Worm (Caenorhabditis elegans) whole organism, late embryonic: ENCODE measurements around the gene F56D5.5.

Experiments used
- K09A11.1 ChIP-seq: sonication (generic microtip); optimal IDR thresholded peaks from 2 replicates; lab custom pipeline; 2017; ENCODE audit warnings: antibody characterized with exemption, mild to moderate bottlenecking, missing genetic modification characterization, missing compliant biosample characterization; ENCODE audit not compliant: insufficient read depth
- T23F11.4 ChIP-seq: fragments of 200-800 bp; sonication (Bioruptor generic); optimal IDR thresholded peaks from 2 replicates; lab custom pipeline; 2018; ENCODE audit warnings: mild to moderate bottlenecking, missing genetic modification characterization, missing compliant biosample characterization
- Y22D7AL.16 ChIP-seq: sonication (generic microtip); optimal IDR thresholded peaks from 2 replicates; lab custom pipeline; 2016; ENCODE audit warnings: missing genetic modification characterization, missing compliant biosample characterization
- ahr-1 ChIP-seq: sonication (generic microtip); optimal IDR thresholded peaks from 2 replicates; lab custom pipeline; 2016; ENCODE audit warnings: missing genetic modification characterization, missing compliant biosample characterization
- ceh-14 ChIP-seq: sonication (generic microtip); optimal IDR thresholded peaks from 2 replicates; lab custom pipeline; 2016; ENCODE audit warnings: missing genotype, missing genetic modification characterization, missing compliant biosample characterization
- ceh-2 ChIP-seq: sonication (generic microtip); optimal IDR thresholded peaks from 2 replicates; lab custom pipeline; 2016; ENCODE audit warnings: missing genotype, missing genetic modification characterization, missing compliant biosample characterization
- ceh-24 ChIP-seq: sonication (generic microtip); optimal IDR thresholded peaks from 2 replicates; lab custom pipeline; 2016; ENCODE audit warnings: mild to moderate bottlenecking, missing genetic modification characterization, missing compliant biosample characterization
- ceh-30 ChIP-seq: fragments of 150-350 bp; optimal IDR thresholded peaks from 2 replicates; lab custom pipeline; 2014; ENCODE audit warnings: missing biosample characterization, missing genetic modification characterization
- ceh-31 ChIP-seq: sonication (generic microtip); optimal IDR thresholded peaks from 2 replicates; lab custom pipeline; 2016; ENCODE audit warnings: missing genetic modification characterization, missing compliant biosample characterization
- ceh-45 ChIP-seq: fragments of 200-800 bp; sonication (Bioruptor generic); IDR thresholded peaks from 2 replicates; pipeline ENCODE4 v1.3.6; 2022; ENCODE audit warnings: missing genetic modification reagents, missing genetic modification characterization, missing compliant biosample characterization
- ceh-6 ChIP-seq: fragments of 200-800 bp; sonication (Bioruptor generic); optimal IDR thresholded peaks from 2 replicates; lab custom pipeline; 2018; ENCODE audit warnings: mild to moderate bottlenecking, missing genetic modification characterization, missing compliant biosample characterization
- dve-1 ChIP-seq: sonication (generic microtip); optimal IDR thresholded peaks from 2 replicates; lab custom pipeline; 2017; ENCODE audit warnings: antibody characterized with exemption, mild to moderate bottlenecking, missing genetic modification characterization, missing compliant biosample characterization
- ets-4 ChIP-seq: sonication (generic microtip); optimal IDR thresholded peaks from 2 replicates; lab custom pipeline; 2016; ENCODE audit warnings: missing genetic modification characterization, missing compliant biosample characterization
- fax-1 ChIP-seq: sonication (generic microtip); optimal IDR thresholded peaks from 2 replicates; lab custom pipeline; 2016; ENCODE audit warnings: missing genotype, missing genetic modification characterization, missing compliant biosample characterization
- gmeb-2 ChIP-seq: sonication (generic microtip); optimal IDR thresholded peaks from 2 replicates; lab custom pipeline; 2016; ENCODE audit warnings: missing genetic modification characterization, inconsistent platforms, missing compliant biosample characterization
- hlh-13 ChIP-seq: fragments of 200-800 bp; sonication (Bioruptor generic); optimal IDR thresholded peaks from 2 replicates; lab custom pipeline; 2018; ENCODE audit warnings: mild to moderate bottlenecking, missing genetic modification characterization, missing compliant biosample characterization
- hlh-8 ChIP-seq: sonication (generic microtip); optimal IDR thresholded peaks from 2 replicates; lab custom pipeline; 2016; ENCODE audit warnings: missing genotype, missing genetic modification characterization, missing compliant biosample characterization
- lin-11 ChIP-seq: fragments of 200-800 bp; sonication (Bioruptor generic); optimal IDR thresholded peaks from 2 replicates; lab custom pipeline; 2018; ENCODE audit warnings: mild to moderate bottlenecking, missing genetic modification characterization, missing compliant biosample characterization
- mec-3 ChIP-seq: sonication (generic microtip); optimal IDR thresholded peaks from 2 replicates; lab custom pipeline; 2016; ENCODE audit warnings: borderline replicate concordance, missing genetic modification characterization, missing compliant biosample characterization
- nfya-1 ChIP-seq: sonication (generic microtip); optimal IDR thresholded peaks from 2 replicates; lab custom pipeline; 2017; ENCODE audit warnings: missing genetic modification characterization, mild to moderate bottlenecking, missing compliant biosample characterization, antibody characterized with exemption, moderate library complexity
- nhr-11 ChIP-seq: fragments of 150-350 bp; optimal IDR thresholded peaks from 2 replicates; lab custom pipeline; 2014; ENCODE audit warnings: missing biosample characterization, missing genetic modification characterization
- nhr-232 ChIP-seq: sonication (generic microtip); optimal IDR thresholded peaks from 2 replicates; lab custom pipeline; 2016; ENCODE audit warnings: missing genetic modification characterization, missing compliant biosample characterization
- npax-4 ChIP-seq: sonication (generic microtip); optimal IDR thresholded peaks from 2 replicates; lab custom pipeline; 2016; ENCODE audit warnings: missing genetic modification characterization, missing compliant biosample characterization
- odd-2 ChIP-seq: sonication (generic microtip); optimal IDR thresholded peaks from 2 replicates; lab custom pipeline; 2017; ENCODE audit warnings: antibody characterized with exemption, mild to moderate bottlenecking, missing genetic modification characterization, missing compliant biosample characterization
- pag-3 ChIP-seq: sonication (generic microtip); optimal IDR thresholded peaks from 2 replicates; lab custom pipeline; 2016; ENCODE audit warnings: missing compliant biosample characterization, missing genetic modification characterization, borderline replicate concordance
- pax-1 ChIP-seq: fragments of 150-350 bp; optimal IDR thresholded peaks from 2 replicates; lab custom pipeline; 2014; ENCODE audit warnings: missing biosample characterization, missing genetic modification characterization
- pha-2 ChIP-seq: sonication (generic microtip); optimal IDR thresholded peaks from 2 replicates; lab custom pipeline; 2017; ENCODE audit warnings: mild to moderate bottlenecking, missing genetic modification characterization, missing compliant biosample characterization
- pha-4 ChIP-seq: fragments of 150-350 bp; optimal IDR thresholded peaks from 2 replicates; lab custom pipeline; 2018; ENCODE audit warnings: missing biosample characterization, missing genetic modification reagents, missing genetic modification characterization
- pqm-1 ChIP-seq: sonication (generic microtip); optimal IDR thresholded peaks from 2 replicates; lab custom pipeline; 2016; ENCODE audit warnings: missing genetic modification characterization, missing compliant biosample characterization
- pros-1 ChIP-seq: fragments of 150-350 bp; optimal IDR thresholded peaks from 2 replicates; lab custom pipeline; 2014; ENCODE audit warnings: missing biosample characterization, missing genetic modification reagents, missing genetic modification characterization
- ref-2 ChIP-seq: sonication (generic microtip); optimal IDR thresholded peaks from 2 replicates; lab custom pipeline; 2016; ENCODE audit warnings: missing genetic modification characterization, missing compliant biosample characterization
- rnt-1 ChIP-seq: sonication (generic microtip); optimal IDR thresholded peaks from 2 replicates; lab custom pipeline; 2016; ENCODE audit warnings: missing genetic modification characterization, missing compliant biosample characterization
- sox-4 ChIP-seq: sonication (generic microtip); optimal IDR thresholded peaks from 2 replicates; lab custom pipeline; 2017; ENCODE audit warnings: mild to moderate bottlenecking, missing genetic modification characterization, inconsistent platforms, missing compliant biosample characterization
- tbx-2 ChIP-seq: sonication (generic microtip); optimal IDR thresholded peaks from 2 replicates; lab custom pipeline; 2016; ENCODE audit warnings: missing genetic modification characterization, missing compliant biosample characterization
- ttx-3 ChIP-seq: sonication (generic microtip); optimal IDR thresholded peaks from 2 replicates; lab custom pipeline; 2016; ENCODE audit warnings: missing genetic modification reagents, missing genetic modification characterization, missing compliant biosample characterization
- unc-42 ChIP-seq: sonication (generic microtip); optimal IDR thresholded peaks from 2 replicates; lab custom pipeline; 2016; ENCODE audit warnings: missing genotype, missing genetic modification characterization, missing compliant biosample characterization
- unc-86 ChIP-seq: sonication (generic microtip); optimal IDR thresholded peaks from 2 replicates; lab custom pipeline; 2016; ENCODE audit warnings: missing genetic modification characterization, missing compliant biosample characterization
- ztf-16 ChIP-seq: sonication (generic microtip); optimal IDR thresholded peaks from 2 replicates; lab custom pipeline; 2017; ENCODE audit warnings: missing genetic modification characterization, missing compliant biosample characterization

F56D5.5 gene

ce11 chrIV:9408004-9408403, at the start of gene F56D5.5:
Gene F56D5.5, minus strand, starts transcription at chrIV:9408104.
- TF ChIP-seq pqm-1 (tag; lab: Kevin White, UChicago): no peak
- TF ChIP-seq dve-1: no peak
- no peak for TF ChIP-seq npax-4 (tag; lab: Kevin White, UChicago)
- no peak for TF ChIP-seq Y22D7AL.16 (tag; lab: Kevin White, UChicago)
- no peak for TF ChIP-seq ceh-2 (tag; lab: Kevin White, UChicago)
- no peak for TF ChIP-seq nhr-11 (tag; lab: Kevin White, UChicago)
- TF ChIP-seq ets-4 (tag; lab: Kevin White, UChicago): no peak
- TF ChIP-seq mec-3: no peak
- no peak for TF ChIP-seq nhr-232
- no peak for TF ChIP-seq ceh-24 (tag; lab: Kevin White, UChicago)
- no peak for TF ChIP-seq pha-4
- TF ChIP-seq sox-4 (tag; lab: Kevin White, UChicago): no peak

DNA sequence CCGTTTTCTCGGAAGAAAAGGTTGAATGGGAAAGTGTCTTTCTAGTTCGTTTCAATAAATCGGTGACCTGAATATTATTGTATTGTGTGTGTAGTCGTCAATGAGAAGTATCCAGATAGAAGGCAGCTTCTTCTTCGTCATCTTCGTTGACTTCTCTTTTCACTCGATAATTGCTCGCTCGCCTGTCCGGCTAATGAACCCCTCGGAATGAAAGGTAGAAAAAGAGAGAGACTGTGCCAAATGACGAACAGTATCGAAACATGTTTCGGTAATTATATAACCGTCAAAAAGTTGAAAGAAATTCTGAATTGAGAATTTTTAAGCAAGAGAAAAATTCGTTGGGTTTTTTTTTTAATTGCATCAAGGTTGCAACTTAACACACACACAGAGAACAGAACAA, 49.5 kb upstream of the F56D5.5 start, which contains the start of gene cutl-17:
Gene cutl-17, minus strand, starts transcription at position 101 of the 400 bp plus-strand sequence.
- TF ChIP-seq ref-2 (no peak), pax-1 (tag; lab: Kevin White, UChicago) (no peak), ahr-1 (tag; lab: Kevin White, UChicago) (no peak), pag-3 (tag; lab: Kevin White, UChicago) (no peak), K09A11.1 (tag; lab: Kevin White, UChicago) (no peak), rnt-1 (tag; lab: Kevin White, UChicago) (no peak)
- TF ChIP-seq, all 69 proteins: peak for 0

ce11 chrIV:9451816-9452215, 43.9 kb upstream of the F56D5.5 start:
- no peak for TF ChIP-seq unc-86 (tag; lab: Kevin White, UChicago)
- no peak for TF ChIP-seq K09A11.1 (tag; lab: Kevin White, UChicago)
- no peak for TF ChIP-seq nhr-11 (tag; lab: Kevin White, UChicago)
- TF ChIP-seq gmeb-2 (tag; lab: Kevin White, UChicago): no peak
- TF ChIP-seq odd-2 (tag; lab: Kevin White, UChicago): no peak
- TF ChIP-seq ceh-31 (tag; lab: Kevin White, UChicago): no peak
- TF ChIP-seq ceh-6 (GFP tag; lab: Kevin White, UChicago): no peak
- TF ChIP-seq ztf-16 (tag; lab: Kevin White, UChicago): no peak

DNA sequence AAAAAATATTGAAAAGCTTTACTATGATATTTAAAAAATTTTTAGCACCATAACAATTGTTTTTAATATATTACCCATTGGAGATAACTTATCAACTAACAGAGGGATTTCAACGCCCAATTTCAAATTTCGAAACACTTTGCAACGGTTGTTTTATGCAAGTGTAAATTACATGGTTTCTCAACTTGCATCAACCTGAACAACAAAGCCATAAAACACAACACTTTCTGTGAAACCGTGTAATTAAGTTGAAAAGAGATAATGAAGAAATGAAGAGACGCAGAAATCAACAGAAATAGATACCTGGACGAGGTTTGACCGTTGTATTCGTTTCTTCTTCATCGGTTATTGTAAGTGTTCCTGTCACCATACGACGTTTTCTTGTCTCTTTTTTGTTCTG, 42.5 kb upstream of the F56D5.5 start, which contains the start of gene cpin-1:
Gene cpin-1, plus strand, starts transcription at position 301 of the 400 bp plus-strand sequence.
- TF ChIP-seq Y22D7AL.16 (tag; lab: Kevin White, UChicago) (no peak), ets-4 (tag; lab: Kevin White, UChicago) (no peak), lin-11 (tag; lab: Kevin White, UChicago) (no peak), pha-2 (tag; lab: Kevin White, UChicago) (no peak), nhr-11 (tag; lab: Kevin White, UChicago) (no peak)

DNA sequence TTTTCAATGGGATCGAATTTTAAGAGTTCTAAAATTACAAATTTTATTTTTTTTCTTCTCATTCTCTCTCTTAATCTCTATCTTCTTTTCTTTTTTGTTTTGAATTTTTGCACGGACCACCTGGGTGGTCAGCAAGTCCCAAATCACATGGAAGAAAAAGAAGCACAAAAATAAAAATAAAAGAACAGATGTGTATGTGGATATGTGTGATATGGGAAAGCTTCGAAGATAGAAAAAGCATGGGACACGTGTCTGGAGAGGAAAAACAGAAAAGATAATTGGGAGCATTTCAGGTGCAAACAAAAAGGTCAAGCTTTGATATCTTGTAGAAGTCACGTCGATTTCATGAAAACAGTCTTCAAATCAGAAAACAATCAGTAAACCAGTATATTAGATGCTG, 39.3 kb upstream of the F56D5.5 start, which contains the start of gene hsp-12.6:
Gene hsp-12.6, minus strand, starts transcription at position 20 of the 400 bp plus-strand sequence.
- TF ChIP-seq ahr-1 (tag; lab: Kevin White, UChicago) (no peak), unc-42 (tag; lab: Kevin White, UChicago) (no peak), nfya-1 (tag; lab: Kevin White, UChicago) (no peak)

DNA sequence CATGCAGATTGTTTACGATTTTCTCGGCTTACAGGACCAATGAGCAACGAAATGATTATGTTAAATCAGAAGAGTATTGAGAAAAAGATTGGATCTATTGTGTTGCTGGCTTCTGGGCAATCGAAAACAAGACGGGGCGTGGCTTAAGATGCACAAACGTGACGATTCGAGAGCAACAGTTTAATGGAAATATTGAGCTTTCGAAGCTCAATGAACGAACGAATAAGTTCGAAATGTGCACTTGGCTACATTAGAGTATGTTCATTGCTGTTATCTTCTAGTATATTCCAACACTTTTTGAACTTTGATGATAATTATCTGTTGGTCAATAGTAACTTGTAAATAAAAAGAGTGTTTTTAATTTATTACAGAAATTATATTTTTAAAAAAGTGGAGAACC, 37.5 kb upstream of the F56D5.5 start, which contains the start of gene hsp-12.3:
Gene hsp-12.3, minus strand, starts transcription at position 101 of the 400 bp plus-strand sequence.
- no peak for TF ChIP-seq ets-4 (tag; lab: Kevin White, UChicago)
- TF ChIP-seq, all 69 proteins: peak for 0

ce11 chrIV:9444417-9445026, 36.6 kb upstream of the F56D5.5 start:
- TF ChIP-seq rnt-1 (tag; lab: Kevin White, UChicago) (peak; percentile 67), ceh-45 (GFP tag; lab: Robert Waterston, UW) (no peak), ceh-30 (tag; lab: Kevin White, UChicago) (peak; percentile 61), odd-2 (tag; lab: Kevin White, UChicago) (no peak), ztf-16 (tag; lab: Kevin White, UChicago) (peak; percentile 40), tbx-2 (tag; lab: Kevin White, UChicago) (peak; percentile 87), ttx-3 (tag; lab: Kevin White, UChicago) (peak; percentile 21), ref-2 (peak; percentile 76), hlh-8 (tag; lab: Kevin White, UChicago) (peak; percentile 26), fax-1 (tag; lab: Kevin White, UChicago) (no peak), hlh-13 (GFP tag; lab: Kevin White, UChicago) (no peak), pag-3 (tag; lab: Kevin White, UChicago) (no peak), ceh-14 (tag; lab: Kevin White, UChicago) (peak; percentile 50), ahr-1 (tag; lab: Kevin White, UChicago) (no peak), dve-1 (peak; percentile 52), pros-1 (tag; lab: Kevin White, UChicago) (peak; percentile 61), T23F11.4 (GFP tag; lab: Kevin White, UChicago) (no peak)
